Worm (Caenorhabditis elegans) whole organism, early embryonic: ENCODE data around the gene C43F9.5.

Experiments used
- B0310.2 ChIP-seq: sonication (generic microtip); optimal IDR thresholded peaks from 2 replicates; lab custom pipeline; 2016; ENCODE audit warnings: mild to moderate bottlenecking, missing genetic modification characterization, missing compliant biosample characterization
- aly-1 ChIP-seq: sonication (generic microtip); optimal IDR thresholded peaks from 2 replicates; lab custom pipeline; 2016; ENCODE audit warnings: missing genetic modification characterization, missing compliant biosample characterization
- ama-1 ChIP-seq: fragments of 150-350 bp; optimal IDR thresholded peaks from 2 replicates; lab custom pipeline; 2014
- ceh-13 ChIP-seq: fragments of 200-800 bp; sonication (Bioruptor generic); optimal IDR thresholded peaks from 2 replicates; lab custom pipeline; 2018; ENCODE audit warnings: mild to moderate bottlenecking, missing genetic modification characterization, missing compliant biosample characterization
- ceh-36 ChIP-seq: sonication (generic microtip); optimal IDR thresholded peaks from 2 replicates; lab custom pipeline; 2016; ENCODE audit warnings: missing genetic modification characterization, inconsistent platforms, missing compliant biosample characterization
- hmbx-1 ChIP-seq: sonication (generic microtip); optimal IDR thresholded peaks from 2 replicates; lab custom pipeline; 2016; ENCODE audit warnings: mild to moderate bottlenecking, missing genetic modification characterization, missing compliant biosample characterization
- pes-1 ChIP-seq: fragments of 200-800 bp; sonication (Bioruptor generic); IDR thresholded peaks from 2 replicates; pipeline ENCODE4 v1.3.6; 2022; ENCODE audit warnings: missing genetic modification reagents, missing genetic modification characterization, missing compliant biosample characterization
- scrt-1 ChIP-seq: fragments of 200-800 bp; sonication (Bioruptor generic); IDR thresholded peaks from 2 replicates; pipeline ENCODE4 v1.3.6; 2022; ENCODE audit warnings: missing genetic modification characterization, missing compliant biosample characterization
- sea-1 ChIP-seq: fragments of 200-800 bp; sonication (Bioruptor generic); conservative IDR thresholded peaks from 2 replicates; pipeline ENCODE4 v1.3.6; 2022; ENCODE audit warnings: missing genetic modification characterization, missing compliant biosample characterization
- tbx-11 ChIP-seq: fragments of 200-800 bp; sonication (Bioruptor generic); IDR thresholded peaks from 2 replicates; pipeline ENCODE4 v1.3.6; 2022; ENCODE audit warnings: missing genetic modification characterization, missing compliant biosample characterization
- tbx-37 ChIP-seq: fragments of 200-800 bp; sonication (Bioruptor generic); conservative IDR thresholded peaks from 2 replicates; pipeline ENCODE4 v1.3.6; 2022; ENCODE audit warnings: missing genetic modification reagents, missing genetic modification characterization, missing compliant biosample characterization

ce11 chrIV:10565282-10565681 lies 25.3 kb downstream of the C43F9.5 start:
- TF ChIP-seq scrt-1 (GFP tag; lab: Robert Waterston, UW) (no peak), aly-1 (tag; lab: Kevin White, UChicago) (no peak), ama-1 (no peak), sea-1 (GFP tag; lab: Robert Waterston, UW) (no peak), tbx-37 (no peak), ceh-13 (no peak), hmbx-1 (tag; lab: Kevin White, UChicago) (no peak), B0310.2 (no peak), pes-1 (GFP tag; lab: Robert Waterston, UW) (no peak), tbx-11 (no peak), ceh-36 (tag; lab: Kevin White, UChicago) (no peak)
